Worm (Caenorhabditis elegans) whole organism, L3 larva: ENCODE data around the gene gss-1.

Source experiments
- nfya-1 ChIP-seq: sonication (generic microtip); optimal IDR thresholded peaks from 2 replicates; lab custom pipeline; 2017; ENCODE audit warnings: missing genetic modification characterization, mild to moderate bottlenecking, missing compliant biosample characterization, antibody characterized with exemption, moderate library complexity; ENCODE audit not compliant: insufficient read depth
- skn-1 ChIP-seq: fragments of 150-350 bp; optimal IDR thresholded peaks from 2 replicates; lab custom pipeline; 2014; ENCODE audit warnings: missing biosample characterization, missing genetic modification characterization

ce11 chrII:9436009-9436408, 19.8 kb upstream of the gss-1 start, which contains the start of gene kin-16:
- TF ChIP-seq skn-1 (tag; lab: Kevin White, UChicago) (no peak), nfya-1 (tag; lab: Kevin White, UChicago) (no peak)
